Fruit fly (Drosophila melanogaster) whole organism, embryonic: ENCODE data around the gene Mdr65.

ENCODE experiments used
- Abd-B ChIP-seq: fragments of 200-800 bp; sonication (Bioruptor generic); optimal IDR thresholded peaks from 2 replicates; lab custom pipeline; 2018; ENCODE audit warnings: missing biosample characterization, mild to moderate bottlenecking, missing genetic modification characterization, moderate library complexity
- Atf3 ChIP-seq: fragments of 200-800 bp; sonication (Bioruptor generic); optimal IDR thresholded peaks from 3 replicates; lab custom pipeline; 2016; ENCODE audit warnings: missing biosample characterization, missing genetic modification characterization
- B-H1 ChIP-seq: fragments of 200-800 bp; sonication (Bioruptor generic); IDR thresholded peaks from 3 replicates; pipeline ENCODE4 v1.3.6; 2022; ENCODE audit warnings: missing biosample characterization, missing genetic modification characterization
- CG10274 ChIP-seq: fragments of 200-800 bp; sonication (Bioruptor generic); optimal IDR thresholded peaks from 3 replicates; lab custom pipeline; 2017; ENCODE audit warnings: missing biosample characterization, mild to moderate bottlenecking, missing genetic modification characterization
- CG11085 ChIP-seq: fragments of 200-800 bp; sonication (Bioruptor generic); IDR thresholded peaks from 2 replicates; pipeline ENCODE4 v1.3.6; 2022; ENCODE audit warnings: missing biosample characterization, missing genetic modification characterization
- CG11398 ChIP-seq: fragments of 200-800 bp; sonication (Bioruptor generic); optimal IDR thresholded peaks from 2 replicates; lab custom pipeline; 2016; ENCODE audit warnings: missing biosample characterization, missing genetic modification characterization
- CG13894 ChIP-seq: fragments of 200-800 bp; sonication (Bioruptor generic); optimal IDR thresholded peaks from 3 replicates; lab custom pipeline; 2018; ENCODE audit warnings: missing biosample characterization, mild to moderate bottlenecking, missing genetic modification characterization, moderate library complexity
- CG14050 ChIP-seq: fragments of 200-800 bp; sonication (Bioruptor generic); IDR thresholded peaks from 3 replicates; pipeline ENCODE4 v1.3.6; 2022; ENCODE audit warnings: missing biosample characterization, missing genetic modification characterization
- CG1602 ChIP-seq: fragments of 200-800 bp; sonication (Bioruptor generic); optimal IDR thresholded peaks from 3 replicates; lab custom pipeline; 2016; ENCODE audit warnings: missing biosample characterization, missing genetic modification characterization
- CG16815 ChIP-seq: fragments of 200-800 bp; sonication (Bioruptor generic); optimal IDR thresholded peaks from 3 replicates; lab custom pipeline; 2017; ENCODE audit warnings: missing biosample characterization, mild to moderate bottlenecking, missing genetic modification characterization
- CG1792 ChIP-seq: fragments of 200-800 bp; sonication (Bioruptor generic); optimal IDR thresholded peaks from 2 replicates; lab custom pipeline; 2016; ENCODE audit warnings: missing biosample characterization, missing genetic modification characterization
- CG31224 ChIP-seq: fragments of 200-800 bp; sonication (Bioruptor generic); IDR thresholded peaks from 2 replicates; pipeline ENCODE4 v1.3.6; 2022; ENCODE audit warnings: missing biosample characterization, missing genetic modification characterization
- CG33557 ChIP-seq: fragments of 200-800 bp; sonication (Bioruptor generic); optimal IDR thresholded peaks from 2 replicates; lab custom pipeline; 2019; ENCODE audit warnings: missing biosample characterization, mild to moderate bottlenecking, missing genetic modification characterization, moderate library complexity
- CG34224 ChIP-seq: fragments of 200-800 bp; sonication (Bioruptor generic); IDR thresholded peaks from 3 replicates; pipeline ENCODE4 v1.3.6; 2022; ENCODE audit warnings: missing biosample characterization, missing genetic modification characterization; ENCODE audit not compliant: partially characterized antibody
- CG3838 ChIP-seq: fragments of 200-800 bp; sonication (Bioruptor generic); optimal IDR thresholded peaks from 3 replicates; lab custom pipeline; 2016; ENCODE audit warnings: missing biosample characterization, missing genetic modification characterization
- CG4282 ChIP-seq: fragments of 200-800 bp; sonication (Bioruptor generic); optimal IDR thresholded peaks from 2 replicates; lab custom pipeline; 2016; ENCODE audit warnings: missing biosample characterization, missing genetic modification characterization
- CG4854 ChIP-seq: fragments of 200-800 bp; sonication (Bioruptor generic); optimal IDR thresholded peaks from 2 replicates; lab custom pipeline; 2016; ENCODE audit warnings: missing biosample characterization, missing genetic modification characterization, inconsistent platforms
- CG5953 ChIP-seq: fragments of 200-800 bp; sonication (Bioruptor generic); IDR thresholded peaks from 2 replicates; pipeline ENCODE4 v1.3.6; 2022; ENCODE audit warnings: missing biosample characterization, missing genetic modification characterization
- CG6683 ChIP-seq: fragments of 200-800 bp; sonication (Bioruptor generic); optimal IDR thresholded peaks from 2 replicates; lab custom pipeline; 2017; ENCODE audit warnings: missing biosample characterization, mild to moderate bottlenecking, missing genetic modification characterization, missing genetic modification reagents
- CG7963 ChIP-seq: fragments of 200-800 bp; sonication (Bioruptor generic); IDR thresholded peaks from 3 replicates; pipeline ENCODE4 v1.3.6; 2022; ENCODE audit warnings: missing biosample characterization, missing genetic modification characterization; ENCODE audit not compliant: partially characterized antibody
- CG7987 ChIP-seq: fragments of 200-800 bp; sonication (Bioruptor generic); optimal IDR thresholded peaks from 2 replicates; lab custom pipeline; 2018; ENCODE audit warnings: missing biosample characterization, mild to moderate bottlenecking, missing genetic modification characterization, moderate library complexity
- CG9437 ChIP-seq: fragments of 200-800 bp; sonication (Bioruptor generic); optimal IDR thresholded peaks from 2 replicates; lab custom pipeline; 2018; ENCODE audit warnings: missing biosample characterization, mild to moderate bottlenecking, missing genetic modification characterization
- CG9797 ChIP-seq: fragments of 200-800 bp; sonication (Bioruptor generic); optimal IDR thresholded peaks from 3 replicates; lab custom pipeline; 2018; ENCODE audit warnings: missing biosample characterization, mild to moderate bottlenecking, missing genetic modification characterization
- CoRest ChIP-seq: fragments of 200-800 bp; sonication (Bioruptor generic); optimal IDR thresholded peaks from 3 replicates; lab custom pipeline; 2018; ENCODE audit warnings: missing biosample characterization, mild to moderate bottlenecking, missing genetic modification characterization, moderate library complexity
- CrebB ChIP-seq: fragments of 200-800 bp; sonication (Bioruptor generic); optimal IDR thresholded peaks from 3 replicates; lab custom pipeline; 2018; ENCODE audit warnings: missing biosample characterization, mild to moderate bottlenecking, missing genetic modification characterization
- E2f2 ChIP-seq: fragments of 200-800 bp; sonication (Bioruptor generic); IDR thresholded peaks from 2 replicates; pipeline ENCODE4 v1.3.6; 2022; ENCODE audit warnings: missing biosample characterization, missing genetic modification characterization
- ERR ChIP-seq: fragments of 200-800 bp; sonication (Bioruptor generic); optimal IDR thresholded peaks from 2 replicates; lab custom pipeline; 2016; ENCODE audit warnings: missing biosample characterization, missing genetic modification characterization
- Gsc ChIP-seq: fragments of 200-800 bp; sonication (Bioruptor generic); IDR thresholded peaks from 2 replicates; pipeline ENCODE4 v1.3.6; 2022; ENCODE audit warnings: missing biosample characterization, missing genetic modification characterization
- Kr ChIP-seq: fragments of 200-800 bp; sonication (Bioruptor generic); optimal IDR thresholded peaks from 2 replicates; lab custom pipeline; 2017; ENCODE audit warnings: missing biosample characterization, mild to moderate bottlenecking, missing genetic modification characterization
- MBD-R2 ChIP-seq: fragments of 200-800 bp; sonication (Bioruptor generic); IDR thresholded peaks from 2 replicates; pipeline ENCODE4 v1.3.6; 2022; ENCODE audit warnings: missing biosample characterization, missing genetic modification characterization
- Nf-YA ChIP-seq: fragments of 200-800 bp; sonication (Bioruptor generic); IDR thresholded peaks from 2 replicates; pipeline ENCODE4 v1.3.6; 2022; ENCODE audit warnings: missing biosample characterization, missing genetic modification characterization
- Opbp ChIP-seq: fragments of 200-800 bp; sonication (Bioruptor generic); IDR thresholded peaks from 3 replicates; pipeline ENCODE4 v1.3.6; 2022; ENCODE audit warnings: missing biosample characterization, missing genetic modification characterization; ENCODE audit not compliant: partially characterized antibody
- PHDP ChIP-seq: fragments of 200-800 bp; sonication (Bioruptor generic); optimal IDR thresholded peaks from 3 replicates; lab custom pipeline; 2018; ENCODE audit warnings: missing biosample characterization, mild to moderate bottlenecking, missing genetic modification characterization, moderate library complexity
- Ptx1 ChIP-seq: fragments of 200-800 bp; sonication (Bioruptor generic); IDR thresholded peaks from 2 replicates; pipeline ENCODE4 v1.3.6; 2022; ENCODE audit warnings: missing biosample characterization, missing genetic modification characterization
- Sry-β ChIP-seq: fragments of 200-800 bp; sonication (Bioruptor generic); optimal IDR thresholded peaks from 2 replicates; lab custom pipeline; 2018; ENCODE audit warnings: missing biosample characterization, mild to moderate bottlenecking, missing genetic modification characterization, moderate library complexity
- Trl ChIP-seq, 3 experiments: fragments of >200 bp in 2 of 3; fragments of 200-800 bp in 1 of 3; sonication (Bioruptor generic) in 1 of 3; optimal IDR thresholded peaks; 2 replicates in 1 of 3; 3 replicates in 2 of 3; lab custom pipeline; 2016 to 2017; ENCODE audit warnings: missing biosample characterization in 1 of 3, missing genetic modification characterization in 1 of 3
- al ChIP-seq: fragments of 200-800 bp; sonication (Bioruptor generic); IDR thresholded peaks from 2 replicates; pipeline ENCODE4 v1.3.6; 2022; ENCODE audit warnings: missing biosample characterization, missing genetic modification characterization
- ci ChIP-seq: fragments of 200-800 bp; sonication (Bioruptor generic); IDR thresholded peaks from 3 replicates; pipeline ENCODE4 v1.3.6; 2022; ENCODE audit warnings: missing biosample characterization, missing genetic modification characterization
- cwo ChIP-seq: fragments of 200-800 bp; sonication (Bioruptor generic); optimal IDR thresholded peaks from 3 replicates; lab custom pipeline; 2017; ENCODE audit warnings: missing biosample characterization, missing genetic modification characterization, mild to moderate bottlenecking, moderate library complexity, missing genetic modification reagents
- da ChIP-seq: fragments of 200-800 bp; sonication (Bioruptor generic); optimal IDR thresholded peaks from 2 replicates; lab custom pipeline; 2016; ENCODE audit warnings: missing biosample characterization, missing genetic modification characterization
- danr ChIP-seq: fragments of 200-800 bp; sonication (Bioruptor generic); IDR thresholded peaks from 2 replicates; pipeline ENCODE4 v1.3.6; 2022; ENCODE audit warnings: missing biosample characterization, missing genetic modification characterization
- dati ChIP-seq: fragments of 200-800 bp; sonication (Bioruptor generic); IDR thresholded peaks from 2 replicates; pipeline ENCODE4 v1.3.6; 2022; ENCODE audit warnings: missing biosample characterization, missing genetic modification characterization
- emc ChIP-seq: fragments of 200-800 bp; sonication (Bioruptor generic); optimal IDR thresholded peaks from 2 replicates; lab custom pipeline; 2016; ENCODE audit warnings: missing biosample characterization, missing genetic modification characterization
- gfzf ChIP-seq: fragments of 200-800 bp; sonication (Bioruptor generic); optimal IDR thresholded peaks from 2 replicates; lab custom pipeline; 2016; ENCODE audit warnings: missing biosample characterization, mild to moderate bottlenecking, missing genetic modification characterization, moderate library complexity
- h ChIP-seq: fragments of >200 bp; optimal IDR thresholded peaks from 2 replicates; lab custom pipeline; 2017
- mld ChIP-seq: fragments of 200-800 bp; sonication (Bioruptor generic); IDR thresholded peaks from 3 replicates; pipeline ENCODE4 v1.3.6; 2022; ENCODE audit warnings: missing biosample characterization, missing genetic modification characterization; ENCODE audit not compliant: partially characterized antibody
- vvl ChIP-seq: fragments of 200-800 bp; sonication (Bioruptor generic); IDR thresholded peaks from 2 replicates; pipeline ENCODE4 v1.3.6; 2022; ENCODE audit warnings: missing biosample characterization, missing genetic modification characterization
- zen ChIP-seq: fragments of 200-800 bp; sonication (Bioruptor generic); optimal IDR thresholded peaks from 3 replicates; lab custom pipeline; 2018; ENCODE audit warnings: missing biosample characterization, mild to moderate bottlenecking, missing genetic modification characterization, moderate library complexity
- zfh2 ChIP-seq: fragments of 200-800 bp; sonication (Bioruptor generic); optimal IDR thresholded peaks from 2 replicates; lab custom pipeline; 2016; ENCODE audit warnings: missing biosample characterization, missing genetic modification characterization

The Mdr65 gene

DNA sequence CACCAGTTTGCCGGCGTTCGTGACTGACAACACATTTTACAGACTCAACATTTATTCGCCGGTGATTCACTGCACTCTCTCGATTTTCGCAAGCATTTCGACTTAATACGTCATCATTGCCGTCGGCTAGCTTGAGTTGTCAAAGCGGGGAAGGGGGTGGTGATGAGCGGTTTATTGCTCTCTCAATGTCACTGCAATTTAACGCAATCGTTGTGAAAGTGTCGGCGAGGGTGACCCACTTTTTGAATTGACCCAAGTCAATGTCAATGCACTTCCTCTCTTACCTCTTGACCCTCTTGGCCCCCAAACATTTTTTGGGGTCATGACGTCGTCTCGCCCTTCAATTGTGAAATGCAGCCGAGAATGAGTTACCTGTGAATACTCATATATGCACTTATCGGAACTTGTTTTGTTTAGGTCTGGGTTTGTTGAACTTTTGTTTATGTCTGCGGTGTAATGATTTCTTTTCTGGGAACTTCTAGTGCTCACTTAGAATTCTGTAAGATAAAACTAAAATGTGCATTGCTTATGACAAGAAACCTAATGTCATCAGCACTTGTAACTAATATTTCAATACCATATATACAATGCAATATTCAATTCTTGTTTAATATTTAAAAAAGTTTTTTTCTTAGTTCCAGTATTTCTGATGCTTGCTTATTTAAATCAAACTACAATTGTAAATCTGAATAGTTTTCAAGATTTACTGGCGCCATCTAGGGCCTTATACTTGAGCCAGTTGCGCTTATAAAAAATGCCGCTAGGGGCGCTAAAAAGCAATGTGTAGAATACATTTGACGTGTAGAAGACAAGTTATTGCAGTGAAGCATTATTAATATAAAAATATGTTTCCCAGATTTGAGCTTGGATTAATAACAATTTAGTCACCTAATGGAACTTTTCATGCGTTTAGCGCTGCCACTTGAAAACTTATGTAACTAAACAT is 18.6 kb upstream of the Mdr65 start (continued):
- TF ChIP-seq zen: peak; percentile 24
- no peak for TF ChIP-seq CG31224 (GFP tag; lab: Robert Waterston, UW)
- no peak for TF ChIP-seq CG14050 (GFP tag; lab: Robert Waterston, UW)
- peak; percentile 26 for TF ChIP-seq CG1602 (GFP tag; lab: Kevin White, UChicago)
- peak; percentile 40 for TF ChIP-seq CG7987 (GFP tag; lab: Kevin White, UChicago)
- no peak for TF ChIP-seq CG11398 (GFP tag; lab: Kevin White, UChicago)
- TF ChIP-seq CG3838 (GFP tag; lab: Kevin White, UChicago): no peak
- no peak for TF ChIP-seq CG16815 (GFP tag; lab: Kevin White, UChicago)
- TF ChIP-seq CG4282 (GFP tag; lab: Kevin White, UChicago): no peak
- peak; percentile 70 for TF ChIP-seq Ptx1
- no peak for TF ChIP-seq Kr (GFP tag; lab: Kevin White, UChicago)
- TF ChIP-seq mld (GFP tag; lab: Robert Waterston, UW): no peak
- no peak for TF ChIP-seq cwo (GFP tag; lab: Kevin White, UChicago)
- TF ChIP-seq E2f2 (GFP tag; lab: Robert Waterston, UW): peak; percentile 32
- no peak for TF ChIP-seq danr
- no peak for TF ChIP-seq Sry-β (GFP tag; lab: Kevin White, UChicago)
- no peak for TF ChIP-seq CG6683 (GFP tag; lab: Kevin White, UChicago)
- TF ChIP-seq Abd-B (GFP tag; lab: Kevin White, UChicago): no peak
- TF ChIP-seq CG1792 (GFP tag; lab: Kevin White, UChicago): no peak
- TF ChIP-seq CG4854 (GFP tag; lab: Kevin White, UChicago): peak; percentile 56
- peak; percentile 22 for TF ChIP-seq Atf3
- no peak for TF ChIP-seq dati (GFP tag; lab: Robert Waterston, UW)
- no peak for TF ChIP-seq gfzf (GFP tag; lab: Kevin White, UChicago)
- no peak for TF ChIP-seq CG9797 (GFP tag; lab: Kevin White, UChicago)
- TF ChIP-seq al (GFP tag; lab: Robert Waterston, UW): no peak
- TF ChIP-seq B-H1: peak; percentile 12; the same call in 1 of the 3 replicates
- no peak for TF ChIP-seq CG13894 (tag; lab: Kevin White, UChicago)
- peak; percentile 55; the same call in 1 of the 2 replicates for TF ChIP-seq CG11085 (GFP tag; lab: Robert Waterston, UW)
- TF ChIP-seq vvl (GFP tag; lab: Robert Waterston, UW): peak; percentile 68
- TF ChIP-seq MBD-R2 (GFP tag; lab: Robert Waterston, UW): no peak
- peak; percentile 68; the same call in 1 of the 3 replicates for TF ChIP-seq ci (GFP tag; lab: Robert Waterston, UW)
- peak; percentile 50; the same call in 1 of the 3 replicates for TF ChIP-seq CG7963 (GFP tag; lab: Robert Waterston, UW)
- TF ChIP-seq CG10274 (GFP tag; lab: Kevin White, UChicago): no peak
- peak; percentile 67; the same call in 2 of the 3 replicates for TF ChIP-seq Opbp
- no peak for TF ChIP-seq Gsc (GFP tag; lab: Robert Waterston, UW)
- TF ChIP-seq PHDP (tag; lab: Kevin White, UChicago): peak; percentile 55
- peak; percentile 20 for TF ChIP-seq zfh2 (GFP tag; lab: Kevin White, UChicago)
- TF ChIP-seq CG33557: no peak
- no peak for TF ChIP-seq Trl (optimal IDR thresholded peaks at IDR 0.05; lab: Kevin White, UChicago)
- peak; percentile 33 for TF ChIP-seq Trl (GFP tag; optimal IDR thresholded peaks at IDR 0.05; lab: Kevin White, UChicago)
- no peak for TF ChIP-seq CG5953 (GFP tag; lab: Robert Waterston, UW)
- TF ChIP-seq Nf-YA: no peak
- no peak for TF ChIP-seq CG34224 (GFP tag; lab: Robert Waterston, UW)
- TF ChIP-seq h (lab: Kevin White, UChicago): no peak
- no peak for TF ChIP-seq CrebB (tag; lab: Kevin White, UChicago)
- no peak for TF ChIP-seq ERR (GFP tag; lab: Kevin White, UChicago)
- no peak for TF ChIP-seq emc (GFP tag; lab: Kevin White, UChicago)
- no peak for TF ChIP-seq CG9437 (GFP tag; lab: Kevin White, UChicago)
- peak; percentile 62 for TF ChIP-seq CoRest (tag; lab: Kevin White, UChicago)
- TF ChIP-seq da (GFP tag; lab: Kevin White, UChicago): no peak
